Fruit fly (Drosophila melanogaster): ENCODE data around the gene Atg17.

DNA sequence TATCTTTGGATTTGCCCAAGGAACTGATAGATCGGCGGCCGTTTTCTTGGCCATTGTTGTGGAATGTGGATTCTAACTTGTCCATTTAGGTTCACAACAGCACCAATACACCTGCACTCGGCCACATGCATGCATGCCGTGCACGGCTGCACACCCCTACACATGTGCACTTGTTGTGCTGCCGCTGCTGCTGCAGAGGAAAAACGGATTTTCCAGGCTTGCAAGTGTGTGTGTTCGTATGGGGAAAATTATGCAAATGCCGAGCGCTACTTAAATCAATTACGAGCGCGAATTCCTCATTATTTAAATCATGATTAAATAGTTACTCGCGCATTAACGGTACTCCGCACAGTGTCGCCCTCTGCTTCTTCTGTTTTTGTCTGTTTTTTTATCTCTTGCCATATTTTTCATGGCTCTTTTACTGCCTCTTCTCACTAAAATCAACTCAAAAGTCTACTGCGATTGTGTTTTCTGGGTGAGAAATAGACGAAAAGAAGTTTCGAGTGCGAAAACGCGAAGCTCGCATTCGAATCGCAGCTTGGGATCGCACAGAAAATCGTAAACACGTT is 15.1 kb downstream of the Atg17 start:
- TF ChIP-seq CG15011 (GFP tag; optimal IDR thresholded peaks at IDR 0.05): no peak
- no peak for TF ChIP-seq NfI (GFP tag; optimal IDR thresholded peaks at IDR 0.05)
- TF ChIP-seq CG13296 (GFP tag; optimal IDR thresholded peaks at IDR 0.05): no peak
- no peak for TF ChIP-seq CG31388 (GFP tag; optimal IDR thresholded peaks at IDR 0.05)
- no peak for TF ChIP-seq peb (GFP tag; IDR thresholded peaks at IDR 0.05)
